Fruit fly (Drosophila melanogaster) whole organism, embryonic: Measurements from ENCODE around the gene CG31898.

ENCODE experiments used
- Bteb2 ChIP-seq: fragments of 200-800 bp; sonication (Bioruptor generic); optimal IDR thresholded peaks from 2 replicates; lab custom pipeline; 2016; ENCODE audit warnings: missing biosample characterization, missing genetic modification characterization
- CG1024 ChIP-seq: fragments of 200-800 bp; sonication (Bioruptor generic); IDR thresholded peaks from 2 replicates; pipeline ENCODE4 v1.3.6; 2022; ENCODE audit warnings: missing biosample characterization, missing genetic modification characterization
- CG12299 ChIP-seq: fragments of 200-800 bp; sonication (Bioruptor generic); optimal IDR thresholded peaks from 2 replicates; lab custom pipeline; 2018; ENCODE audit warnings: missing biosample characterization, mild to moderate bottlenecking, missing genetic modification characterization
- CG14710 ChIP-seq: fragments of 200-800 bp; sonication (Bioruptor generic); optimal IDR thresholded peaks from 3 replicates; lab custom pipeline; 2019; ENCODE audit warnings: missing biosample characterization, mild to moderate bottlenecking, missing genetic modification characterization, moderate library complexity
- CG18619 ChIP-seq: fragments of 200-800 bp; sonication (Bioruptor generic); optimal IDR thresholded peaks from 3 replicates; lab custom pipeline; 2017; ENCODE audit warnings: missing biosample characterization, mild to moderate bottlenecking, missing genetic modification characterization
- CG4360 ChIP-seq: fragments of 200-800 bp; sonication (Bioruptor generic); IDR thresholded peaks from 2 replicates; pipeline ENCODE4 v1.3.6; 2022; ENCODE audit warnings: missing biosample characterization, missing genetic modification characterization
- CG4617 ChIP-seq: fragments of 200-800 bp; sonication (Bioruptor generic); optimal IDR thresholded peaks from 3 replicates; lab custom pipeline; 2016; ENCODE audit warnings: missing biosample characterization, missing genetic modification characterization, borderline replicate concordance
- CG5953 ChIP-seq: fragments of 200-800 bp; sonication (Bioruptor generic); IDR thresholded peaks from 2 replicates; pipeline ENCODE4 v1.3.6; 2022; ENCODE audit warnings: missing biosample characterization, missing genetic modification characterization
- CG9437 ChIP-seq: fragments of 200-800 bp; sonication (Bioruptor generic); optimal IDR thresholded peaks from 2 replicates; lab custom pipeline; 2018; ENCODE audit warnings: missing biosample characterization, mild to moderate bottlenecking, missing genetic modification characterization
- Dfd ChIP-seq, 2 experiments: fragments of >200 bp; optimal IDR thresholded peaks; 2 replicates each; lab custom pipeline; 2017; ENCODE audit warnings: missing biosample characterization in 2 of 2, missing genetic modification characterization in 2 of 2
- Dll ChIP-seq: fragments of 200-800 bp; sonication (Bioruptor generic); IDR thresholded peaks from 4 replicates; pipeline ENCODE4 v1.3.6; 2022; ENCODE audit warnings: missing biosample characterization, missing genetic modification characterization; ENCODE audit not compliant: partially characterized antibody
- Ets97D ChIP-seq: fragments of 200-800 bp; sonication (Bioruptor generic); optimal IDR thresholded peaks from 3 replicates; lab custom pipeline; 2016; ENCODE audit warnings: missing biosample characterization, missing genetic modification characterization
- HLH3B ChIP-seq: fragments of 200-800 bp; sonication (Bioruptor generic); IDR thresholded peaks from 2 replicates; pipeline ENCODE4 v1.3.6; 2022; ENCODE audit warnings: missing biosample characterization, missing genetic modification characterization
- HLH4C ChIP-seq: fragments of 200-800 bp; sonication (Bioruptor generic); IDR thresholded peaks from 3 replicates; pipeline ENCODE4 v1.3.6; 2022; ENCODE audit warnings: missing biosample characterization, missing genetic modification characterization; ENCODE audit not compliant: partially characterized antibody
- HLH54F ChIP-seq: fragments of 200-800 bp; sonication (Bioruptor generic); optimal IDR thresholded peaks from 3 replicates; lab custom pipeline; 2016; ENCODE audit warnings: missing biosample characterization, missing genetic modification characterization
- Lim3 ChIP-seq: fragments of 200-800 bp; sonication (Bioruptor generic); IDR thresholded peaks from 2 replicates; pipeline ENCODE4 v1.3.6; 2022; ENCODE audit warnings: missing biosample characterization, missing genetic modification characterization
- Max ChIP-seq: fragments of 200-800 bp; sonication (Bioruptor generic); optimal IDR thresholded peaks from 2 replicates; lab custom pipeline; 2016; ENCODE audit warnings: missing biosample characterization, mild to moderate bottlenecking, missing genetic modification characterization
- NK7.1 ChIP-seq: fragments of 200-800 bp; sonication (Bioruptor generic); optimal IDR thresholded peaks from 3 replicates; lab custom pipeline; 2016; ENCODE audit warnings: missing biosample characterization, missing genetic modification characterization
- Nf-YB ChIP-seq: fragments of 200-800 bp; sonication (Bioruptor generic); optimal IDR thresholded peaks from 3 replicates; lab custom pipeline; 2019; ENCODE audit warnings: missing biosample characterization, mild to moderate bottlenecking, missing genetic modification characterization, moderate library complexity
- NfI ChIP-seq: fragments of 200-800 bp; sonication (Bioruptor generic); optimal IDR thresholded peaks from 3 replicates; lab custom pipeline; 2018; ENCODE audit warnings: missing biosample characterization, mild to moderate bottlenecking, missing genetic modification characterization, moderate library complexity
- Opbp ChIP-seq: fragments of 200-800 bp; sonication (Bioruptor generic); IDR thresholded peaks from 3 replicates; pipeline ENCODE4 v1.3.6; 2022; ENCODE audit warnings: missing biosample characterization, missing genetic modification characterization; ENCODE audit not compliant: partially characterized antibody
- Spps ChIP-seq: fragments of 200-800 bp; sonication (Bioruptor generic); optimal IDR thresholded peaks from 2 replicates; lab custom pipeline; 2018; ENCODE audit warnings: missing biosample characterization, mild to moderate bottlenecking, missing genetic modification characterization
- ara ChIP-seq: fragments of 200-800 bp; sonication (Bioruptor generic); IDR thresholded peaks from 2 replicates; pipeline ENCODE4 v1.3.6; 2022; ENCODE audit warnings: missing biosample characterization, missing genetic modification characterization
- chif ChIP-seq, 2 experiments: fragments of 200-800 bp; sonication (Bioruptor generic); optimal IDR thresholded peaks; 3 replicates each; lab custom pipeline; 2016; ENCODE audit warnings: missing biosample characterization in 2 of 2, missing genetic modification characterization in 2 of 2
- ci ChIP-seq: fragments of 200-800 bp; sonication (Bioruptor generic); IDR thresholded peaks from 3 replicates; pipeline ENCODE4 v1.3.6; 2022; ENCODE audit warnings: missing biosample characterization, missing genetic modification characterization
- cwo ChIP-seq: fragments of 200-800 bp; sonication (Bioruptor generic); optimal IDR thresholded peaks from 3 replicates; lab custom pipeline; 2017; ENCODE audit warnings: missing biosample characterization, missing genetic modification characterization, mild to moderate bottlenecking, moderate library complexity, missing genetic modification reagents
- dati ChIP-seq: fragments of 200-800 bp; sonication (Bioruptor generic); IDR thresholded peaks from 2 replicates; pipeline ENCODE4 v1.3.6; 2022; ENCODE audit warnings: missing biosample characterization, missing genetic modification characterization
- dmrt99B ChIP-seq: fragments of 200-800 bp; sonication (Bioruptor generic); optimal IDR thresholded peaks from 2 replicates; lab custom pipeline; 2018; ENCODE audit warnings: missing biosample characterization, mild to moderate bottlenecking, missing genetic modification characterization, moderate library complexity
- dpn ChIP-seq, 2 experiments: fragments of 200-800 bp; sonication (Bioruptor generic); optimal IDR thresholded peaks; 3 replicates each; lab custom pipeline; 2016; ENCODE audit warnings: missing biosample characterization in 2 of 2, missing genetic modification characterization in 2 of 2
- gfzf ChIP-seq: fragments of 200-800 bp; sonication (Bioruptor generic); optimal IDR thresholded peaks from 2 replicates; lab custom pipeline; 2016; ENCODE audit warnings: missing biosample characterization, mild to moderate bottlenecking, missing genetic modification characterization, moderate library complexity
- hb ChIP-seq: fragments of 200-800 bp; sonication (Bioruptor generic); IDR thresholded peaks from 3 replicates; pipeline ENCODE4 v1.3.6; 2022; ENCODE audit warnings: missing biosample characterization, missing genetic modification characterization; ENCODE audit not compliant: partially characterized antibody
- nau ChIP-seq: fragments of 200-800 bp; sonication (Bioruptor generic); optimal IDR thresholded peaks from 3 replicates; lab custom pipeline; 2017; ENCODE audit warnings: missing biosample characterization, mild to moderate bottlenecking, missing genetic modification characterization, missing genetic modification reagents
- oc ChIP-seq: fragments of 200-800 bp; sonication (Bioruptor generic); optimal IDR thresholded peaks from 2 replicates; lab custom pipeline; 2018; ENCODE audit warnings: missing biosample characterization, mild to moderate bottlenecking, missing genetic modification characterization, moderate library complexity
- otp ChIP-seq: fragments of 200-800 bp; sonication (Bioruptor generic); IDR thresholded peaks from 3 replicates; pipeline ENCODE4, ENCODE4 v1.3.6; 2022; ENCODE audit warnings: missing biosample characterization, missing genetic modification characterization
- pan ChIP-seq, 4 experiments: fragments of >200 bp in 3 of 4; fragments of 200-800 bp in 1 of 4; sonication (Bioruptor generic) in 1 of 4; optimal IDR thresholded peaks in 3 of 4; IDR thresholded peaks in 1 of 4; 2 replicates each; pipeline versions ENCODE4 v1.3.6 to Lab custom; 2017 to 2022; ENCODE audit warnings: missing biosample characterization in 2 of 4, missing genetic modification characterization in 2 of 4, mixed read lengths in 1 of 4
- ranshi ChIP-seq: fragments of 200-800 bp; sonication (Bioruptor generic); IDR thresholded peaks from 2 replicates; pipeline ENCODE4 v1.3.6; 2022; ENCODE audit warnings: missing biosample characterization, missing genetic modification characterization
- shn ChIP-seq: fragments of 200-800 bp; sonication (Bioruptor generic); optimal IDR thresholded peaks from 3 replicates; lab custom pipeline; 2016; ENCODE audit warnings: missing biosample characterization, missing genetic modification characterization
- ssp ChIP-seq: fragments of 200-800 bp; sonication (Bioruptor generic); IDR thresholded peaks from 2 replicates; pipeline ENCODE4 v1.3.6; 2022; ENCODE audit warnings: missing biosample characterization, missing genetic modification characterization
- twi ChIP-seq: fragments of 200-800 bp; optimal IDR thresholded peaks from 2 replicates; lab custom pipeline; 2019; ENCODE audit warnings: missing biosample characterization, mild to moderate bottlenecking, missing genetic modification characterization, moderate library complexity
- wor ChIP-seq: fragments of 200-800 bp; sonication (Bioruptor generic); IDR thresholded peaks from 2 replicates; pipeline ENCODE4 v1.3.6; 2022; ENCODE audit warnings: missing biosample characterization, missing genetic modification characterization
- yki ChIP-seq: fragments of >200 bp; optimal IDR thresholded peaks from 3 replicates; lab custom pipeline; 2018
- zen2 ChIP-seq: fragments of 200-800 bp; sonication (Bioruptor generic); IDR thresholded peaks from 3 replicates; pipeline ENCODE4 v1.3.6; 2022; ENCODE audit warnings: missing biosample characterization, missing genetic modification characterization; ENCODE audit not compliant: partially characterized antibody

Gene CG31898

DNA sequence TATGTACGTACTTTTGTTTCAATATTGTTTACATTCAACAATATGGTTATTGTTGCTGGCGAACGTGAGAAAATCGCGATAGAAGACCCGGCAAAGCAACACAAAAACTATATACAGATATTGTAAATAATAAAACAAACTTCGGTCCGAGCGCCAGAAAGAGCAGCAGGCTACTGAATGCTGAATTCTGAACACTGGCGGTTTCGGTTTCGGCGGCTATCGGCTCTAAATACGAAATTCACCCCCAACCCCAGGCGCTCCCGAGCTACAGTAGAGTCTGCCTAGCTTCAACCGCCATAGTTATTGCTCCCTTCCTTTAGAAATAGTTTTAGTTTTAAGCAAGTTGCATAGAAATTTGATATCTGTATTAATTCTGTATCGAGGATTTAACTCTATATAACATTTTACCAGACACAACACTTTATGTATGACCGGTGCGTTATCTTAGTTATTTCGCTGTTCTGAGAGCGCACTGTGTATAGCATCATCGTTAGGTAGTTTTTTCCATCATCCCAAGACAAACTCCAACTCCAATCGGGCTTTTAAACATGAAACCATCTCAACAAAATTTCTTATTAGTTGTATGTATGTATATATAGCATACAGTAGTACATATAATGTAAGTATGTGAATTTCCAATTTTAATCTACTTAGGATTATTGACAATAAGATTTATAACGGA lies 37.8 kb upstream of the CG31898 start, which contains the start of gene CG7627 (continued):
- TF ChIP-seq HLH3B (GFP tag; lab: Robert Waterston, UW) (peak; percentile 81), ara (peak; percentile 71), pan (optimal IDR thresholded peaks at IDR 0.05; lab: Kevin White, UChicago) (no peak), pan (GFP tag; optimal IDR thresholded peaks at IDR 0.05 in 1 of 2, IDR thresholded peaks at IDR 0.05 in 1 of 2) (peak in 1 of 2 experiments; percentile 83), twi (tag; lab: Kevin White, UChicago) (no peak), wor (GFP tag; lab: Robert Waterston, UW) (peak; percentile 47), ssp (GFP tag; lab: Robert Waterston, UW) (peak; percentile 58), Spps (tag; lab: Kevin White, UChicago) (no peak), Dll (no peak), CG4617 (GFP tag; lab: Kevin White, UChicago) (no peak), HLH4C (no peak), Bteb2 (GFP tag; lab: Kevin White, UChicago) (peak; percentile 10), Ets97D (GFP tag; lab: Kevin White, UChicago) (peak; percentile 42), NK7.1 (GFP tag; lab: Kevin White, UChicago) (peak; percentile 63), gfzf (GFP tag; lab: Kevin White, UChicago) (no peak), CG9437 (GFP tag; lab: Kevin White, UChicago) (peak; percentile 67), Opbp (no peak), CG14710 (peak; percentile 51), oc (tag; lab: Kevin White, UChicago) (no peak), HLH54F (GFP tag; lab: Kevin White, UChicago) (peak; percentile 72), shn (GFP tag; lab: Kevin White, UChicago) (peak; percentile 79), CG1024 (peak; percentile 46; the same call in 1 of the 2 replicates), Dfd (GFP tag; optimal IDR thresholded peaks at IDR 0.05; lab: Kevin White, UChicago) (no peak), hb (GFP tag; lab: Robert Waterston, UW) (no peak), chif (GFP tag; optimal IDR thresholded peaks at IDR 0.05; lab: Kevin White, UChicago) (peak; percentile 56 to 76), CG4360 (GFP tag; lab: Robert Waterston, UW) (0 out of 2 replicates have a peak, but pooled peaks have one; percentile 23), CG5953 (GFP tag; lab: Robert Waterston, UW) (no peak), Nf-YB (peak; percentile 26), CG12299 (peak; percentile 71), otp (GFP tag; lab: Robert Waterston, UW) (0 out of 3 replicates have a peak, but pooled peaks have one; percentile 59), cwo (GFP tag; lab: Kevin White, UChicago) (peak; percentile 83), dati (peak; percentile 61; the same call in 1 of the 2 replicates), Max (peak; percentile 47), yki (lab: Kevin White, UChicago) (no peak), dmrt99B (tag; lab: Kevin White, UChicago) (peak; percentile 83), Lim3 (GFP tag; lab: Robert Waterston, UW) (no peak), dpn (GFP tag; optimal IDR thresholded peaks at IDR 0.05; lab: Kevin White, UChicago) (peak; percentile 67 to 77), ranshi (GFP tag; lab: Robert Waterston, UW) (peak; percentile 81), nau (peak; percentile 34), zen2 (GFP tag; lab: Robert Waterston, UW) (no peak), ci (GFP tag; lab: Robert Waterston, UW) (peak; percentile 67; the same call in 2 of the 3 replicates), NfI (GFP tag; lab: Kevin White, UChicago) (peak; percentile 52), CG18619 (GFP tag; lab: Kevin White, UChicago) (peak; percentile 71)
